Worm (Caenorhabditis elegans) whole organism, late embryonic: Measurements from ENCODE around the gene fipr-5.

Experiments
- C08G9.2 ChIP-seq: sonication (generic microtip); optimal IDR thresholded peaks from 2 replicates; lab custom pipeline; 2016; ENCODE audit warnings: mild to moderate bottlenecking, missing genetic modification characterization, moderate library complexity, missing compliant biosample characterization
- C38D4.7 ChIP-seq: fragments of 200-800 bp; sonication (Bioruptor generic); optimal IDR thresholded peaks from 2 replicates; lab custom pipeline; 2018; ENCODE audit warnings: mild to moderate bottlenecking, missing genetic modification characterization, moderate library complexity, missing compliant biosample characterization
- K02D7.2 ChIP-seq: sonication (generic microtip); optimal IDR thresholded peaks from 2 replicates; lab custom pipeline; 2017; ENCODE audit warnings: mild to moderate bottlenecking, missing genetic modification characterization, missing compliant biosample characterization
- ahr-1 ChIP-seq: sonication (generic microtip); optimal IDR thresholded peaks from 2 replicates; lab custom pipeline; 2016; ENCODE audit warnings: missing genetic modification characterization, missing compliant biosample characterization
- ceh-18 ChIP-seq: sonication (generic microtip); optimal IDR thresholded peaks from 2 replicates; lab custom pipeline; 2016; ENCODE audit warnings: missing genetic modification characterization, missing compliant biosample characterization
- ceh-2 ChIP-seq: sonication (generic microtip); optimal IDR thresholded peaks from 2 replicates; lab custom pipeline; 2016; ENCODE audit warnings: missing genotype, missing genetic modification characterization, missing compliant biosample characterization
- ceh-22 ChIP-seq: sonication (generic microtip); optimal IDR thresholded peaks from 2 replicates; lab custom pipeline; 2017; ENCODE audit warnings: missing biosample characterization, missing genetic modification characterization
- ceh-45 ChIP-seq: fragments of 200-800 bp; sonication (Bioruptor generic); IDR thresholded peaks from 2 replicates; pipeline ENCODE4 v1.3.6; 2022; ENCODE audit warnings: missing genetic modification reagents, missing genetic modification characterization, missing compliant biosample characterization
- ceh-48 ChIP-seq: sonication (generic microtip); optimal IDR thresholded peaks from 2 replicates; lab custom pipeline; 2016; ENCODE audit warnings: missing genetic modification characterization, inconsistent platforms, missing compliant biosample characterization
- ceh-9 ChIP-seq: sonication (generic microtip); optimal IDR thresholded peaks from 2 replicates; lab custom pipeline; 2016; ENCODE audit warnings: mild to moderate bottlenecking, missing genetic modification characterization, inconsistent platforms, missing compliant biosample characterization
- che-1 ChIP-seq: sonication (generic microtip); optimal IDR thresholded peaks from 2 replicates; lab custom pipeline; 2016; ENCODE audit warnings: mild to moderate bottlenecking, missing genetic modification characterization, missing compliant biosample characterization
- dmd-4 ChIP-seq: sonication (generic microtip); optimal IDR thresholded peaks from 2 replicates; lab custom pipeline; 2016; ENCODE audit warnings: borderline replicate concordance, missing genetic modification characterization, missing compliant biosample characterization
- dve-1 ChIP-seq: sonication (generic microtip); optimal IDR thresholded peaks from 2 replicates; lab custom pipeline; 2017; ENCODE audit warnings: antibody characterized with exemption, mild to moderate bottlenecking, missing genetic modification characterization, missing compliant biosample characterization
- elt-2 ChIP-seq: sonication (generic microtip); optimal IDR thresholded peaks from 2 replicates; lab custom pipeline; 2016; ENCODE audit warnings: missing genetic modification reagents, missing genetic modification characterization, missing compliant biosample characterization
- elt-4 ChIP-seq: sonication (generic microtip); optimal IDR thresholded peaks from 2 replicates; lab custom pipeline; 2016; ENCODE audit warnings: missing genetic modification characterization, missing compliant biosample characterization
- ets-4 ChIP-seq: sonication (generic microtip); optimal IDR thresholded peaks from 2 replicates; lab custom pipeline; 2016; ENCODE audit warnings: missing genetic modification characterization, missing compliant biosample characterization
- fkh-10 ChIP-seq: fragments of 150-350 bp; optimal IDR thresholded peaks from 2 replicates; lab custom pipeline; 2014; ENCODE audit warnings: missing biosample characterization, missing genetic modification reagents, missing genetic modification characterization
- fkh-6 ChIP-seq: sonication (generic microtip); optimal IDR thresholded peaks from 2 replicates; lab custom pipeline; 2016; ENCODE audit warnings: missing genetic modification characterization, missing compliant biosample characterization
- hlh-13 ChIP-seq: fragments of 200-800 bp; sonication (Bioruptor generic); optimal IDR thresholded peaks from 2 replicates; lab custom pipeline; 2018; ENCODE audit warnings: mild to moderate bottlenecking, missing genetic modification characterization, missing compliant biosample characterization
- hlh-30 ChIP-seq: sonication (generic microtip); optimal IDR thresholded peaks from 2 replicates; lab custom pipeline; 2017; ENCODE audit warnings: antibody characterized with exemption, missing genetic modification characterization, missing compliant biosample characterization; ENCODE audit not compliant: insufficient read depth
- hlh-6 ChIP-seq: sonication (generic microtip); optimal IDR thresholded peaks from 2 replicates; lab custom pipeline; 2016; ENCODE audit warnings: missing genotype, missing genetic modification characterization, missing compliant biosample characterization
- hlh-8 ChIP-seq: sonication (generic microtip); optimal IDR thresholded peaks from 2 replicates; lab custom pipeline; 2016; ENCODE audit warnings: missing genotype, missing genetic modification characterization, missing compliant biosample characterization
- lim-6 ChIP-seq: sonication (generic microtip); optimal IDR thresholded peaks from 2 replicates; lab custom pipeline; 2016; ENCODE audit warnings: missing genetic modification characterization, missing compliant biosample characterization
- madf-2 ChIP-seq: sonication (generic microtip); optimal IDR thresholded peaks from 2 replicates; lab custom pipeline; 2017; ENCODE audit warnings: missing genetic modification characterization, missing compliant biosample characterization
- nhr-11 ChIP-seq: fragments of 150-350 bp; optimal IDR thresholded peaks from 2 replicates; lab custom pipeline; 2014; ENCODE audit warnings: missing biosample characterization, missing genetic modification characterization
- nhr-232 ChIP-seq: sonication (generic microtip); optimal IDR thresholded peaks from 2 replicates; lab custom pipeline; 2016; ENCODE audit warnings: missing genetic modification characterization, missing compliant biosample characterization
- npax-4 ChIP-seq: sonication (generic microtip); optimal IDR thresholded peaks from 2 replicates; lab custom pipeline; 2016; ENCODE audit warnings: missing genetic modification characterization, missing compliant biosample characterization
- odd-2 ChIP-seq: sonication (generic microtip); optimal IDR thresholded peaks from 2 replicates; lab custom pipeline; 2017; ENCODE audit warnings: antibody characterized with exemption, mild to moderate bottlenecking, missing genetic modification characterization, missing compliant biosample characterization
- pag-3 ChIP-seq: sonication (generic microtip); optimal IDR thresholded peaks from 2 replicates; lab custom pipeline; 2016; ENCODE audit warnings: missing compliant biosample characterization, missing genetic modification characterization, borderline replicate concordance
- pax-1 ChIP-seq: fragments of 150-350 bp; optimal IDR thresholded peaks from 2 replicates; lab custom pipeline; 2014; ENCODE audit warnings: missing biosample characterization, missing genetic modification characterization
- pha-2 ChIP-seq: sonication (generic microtip); optimal IDR thresholded peaks from 2 replicates; lab custom pipeline; 2017; ENCODE audit warnings: mild to moderate bottlenecking, missing genetic modification characterization, missing compliant biosample characterization
- pha-4 ChIP-seq: fragments of 150-350 bp; optimal IDR thresholded peaks from 2 replicates; lab custom pipeline; 2018; ENCODE audit warnings: missing biosample characterization, missing genetic modification reagents, missing genetic modification characterization
- pqm-1 ChIP-seq: sonication (generic microtip); optimal IDR thresholded peaks from 2 replicates; lab custom pipeline; 2016; ENCODE audit warnings: missing genetic modification characterization, missing compliant biosample characterization
- rnt-1 ChIP-seq: sonication (generic microtip); optimal IDR thresholded peaks from 2 replicates; lab custom pipeline; 2016; ENCODE audit warnings: missing genetic modification characterization, missing compliant biosample characterization
- sdc-2 ChIP-seq: sonication (generic microtip); optimal IDR thresholded peaks from 2 replicates; lab custom pipeline; 2016; ENCODE audit warnings: missing genotype, missing genetic modification characterization, missing compliant biosample characterization
- sox-4 ChIP-seq: sonication (generic microtip); optimal IDR thresholded peaks from 2 replicates; lab custom pipeline; 2017; ENCODE audit warnings: mild to moderate bottlenecking, missing genetic modification characterization, inconsistent platforms, missing compliant biosample characterization
- unc-3 ChIP-seq, 2 experiments: fragments of 200-800 bp in 1 of 2; sonication (Bioruptor generic) in 1 of 2; sonication (generic microtip) in 1 of 2; conservative IDR thresholded peaks in 1 of 2; optimal IDR thresholded peaks in 1 of 2; 2 replicates each; pipeline versions ENCODE4 v1.3.6 to Lab custom; 2016 to 2022; ENCODE audit warnings: missing compliant biosample characterization in 2 of 2, missing genetic modification characterization in 2 of 2, missing genetic modification reagents in 1 of 2
- unc-42 ChIP-seq: sonication (generic microtip); optimal IDR thresholded peaks from 2 replicates; lab custom pipeline; 2016; ENCODE audit warnings: missing genotype, missing genetic modification characterization, missing compliant biosample characterization
- unc-55 ChIP-seq: sonication (generic microtip); optimal IDR thresholded peaks from 2 replicates; lab custom pipeline; 2017; ENCODE audit warnings: missing biosample characterization, missing genetic modification reagents, missing genetic modification characterization
- unc-86 ChIP-seq: sonication (generic microtip); optimal IDR thresholded peaks from 2 replicates; lab custom pipeline; 2016; ENCODE audit warnings: missing genetic modification characterization, missing compliant biosample characterization
- zip-5 ChIP-seq: sonication (generic microtip); optimal IDR thresholded peaks from 2 replicates; lab custom pipeline; 2016; ENCODE audit warnings: missing genetic modification characterization, missing compliant biosample characterization
- ztf-16 ChIP-seq: sonication (generic microtip); optimal IDR thresholded peaks from 2 replicates; lab custom pipeline; 2017; ENCODE audit warnings: missing genetic modification characterization, missing compliant biosample characterization

Gene fipr-5

DNA sequence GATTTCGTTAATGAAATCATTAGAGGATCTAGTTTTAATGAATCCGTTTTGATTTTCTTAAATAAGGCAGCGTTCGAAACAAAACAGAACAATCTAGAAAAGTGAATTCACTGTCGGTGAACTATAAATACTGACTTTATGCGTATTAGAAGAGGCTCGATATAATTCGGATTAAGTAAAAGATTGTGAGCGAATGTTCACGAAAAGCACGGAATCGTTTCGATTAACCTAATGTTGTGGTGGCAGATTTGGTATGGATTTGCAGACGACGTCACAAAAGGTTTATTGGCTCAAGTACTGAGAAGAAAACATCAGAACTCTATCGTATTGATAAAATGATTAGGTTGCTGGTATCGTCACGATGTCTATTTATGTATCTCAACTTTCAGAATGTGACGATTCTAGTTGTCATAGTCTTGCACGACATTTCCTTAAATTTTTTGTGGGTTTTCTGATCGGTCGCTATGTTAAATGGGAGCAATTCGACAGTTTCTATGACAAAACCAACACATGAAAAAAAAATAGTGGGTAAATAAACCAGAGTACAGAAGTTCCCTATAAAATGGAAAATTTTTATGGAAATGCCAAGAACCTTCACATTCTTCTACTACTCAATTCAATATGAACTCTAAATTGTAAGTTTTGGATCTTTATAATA lies 8.1 kb upstream of the fipr-5 start, which contains the start of the genes pyt-1 and fipr-7:
Gene pyt-1, minus strand, starts transcription at position 101 of the 658 bp plus-strand sequence.
Gene fipr-7, plus strand, starts transcription at position 608 of the 658 bp plus-strand sequence.
- TF ChIP-seq K02D7.2 (tag; lab: Kevin White, UChicago) (no peak), zip-5 (tag; lab: Kevin White, UChicago) (no peak), hlh-8 (no peak), ets-4 (no peak), elt-2 (no peak), dmd-4 (tag; lab: Kevin White, UChicago) (no peak), che-1 (tag; lab: Kevin White, UChicago) (no peak), pqm-1 (tag; lab: Kevin White, UChicago) (no peak), ztf-16 (no peak), madf-2 (tag; lab: Kevin White, UChicago) (no peak), fkh-10 (GFP tag; lab: Kevin White, UChicago) (no peak), unc-42 (tag; lab: Kevin White, UChicago) (no peak), pha-2 (tag; lab: Kevin White, UChicago) (no peak), odd-2 (tag; lab: Kevin White, UChicago) (no peak), rnt-1 (tag; lab: Kevin White, UChicago) (no peak), C38D4.7 (no peak), pha-4 (tag; lab: Kevin White, UChicago) (no peak)

DNA sequence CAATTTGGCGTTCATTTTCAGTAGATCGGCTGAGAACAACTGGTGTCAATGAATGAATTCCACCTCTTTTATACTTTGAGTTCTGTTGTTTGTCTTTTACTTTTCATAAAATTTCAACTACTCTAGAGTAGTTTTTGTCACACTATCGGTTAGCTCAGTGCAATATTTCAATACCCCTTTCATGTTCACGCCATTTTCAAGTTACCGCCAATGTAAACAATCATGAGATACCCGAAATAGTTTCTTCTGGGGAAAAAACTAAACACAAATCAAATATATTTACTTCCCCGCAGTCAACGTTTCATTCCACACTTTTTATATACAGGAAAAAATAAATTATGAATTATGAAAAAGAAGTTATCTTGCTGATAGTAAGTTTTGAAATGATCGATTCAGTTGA lies 7.1 kb upstream of the fipr-5 start, which contains the start of gene fipr-4:
Gene fipr-4, minus strand, starts transcription at position 101 of the 400 bp plus-strand sequence.
- TF ChIP-seq lim-6 (tag; lab: Kevin White, UChicago) (no peak), ceh-48 (tag; lab: Kevin White, UChicago) (no peak), ceh-45 (GFP tag; lab: Robert Waterston, UW) (no peak), madf-2 (tag; lab: Kevin White, UChicago) (no peak), nhr-232 (tag; lab: Kevin White, UChicago) (no peak), nhr-11 (tag; lab: Kevin White, UChicago) (no peak), sox-4 (tag; lab: Kevin White, UChicago) (no peak), pqm-1 (tag; lab: Kevin White, UChicago) (no peak), hlh-6 (tag; lab: Kevin White, UChicago) (no peak), C38D4.7 (no peak)

DNA sequence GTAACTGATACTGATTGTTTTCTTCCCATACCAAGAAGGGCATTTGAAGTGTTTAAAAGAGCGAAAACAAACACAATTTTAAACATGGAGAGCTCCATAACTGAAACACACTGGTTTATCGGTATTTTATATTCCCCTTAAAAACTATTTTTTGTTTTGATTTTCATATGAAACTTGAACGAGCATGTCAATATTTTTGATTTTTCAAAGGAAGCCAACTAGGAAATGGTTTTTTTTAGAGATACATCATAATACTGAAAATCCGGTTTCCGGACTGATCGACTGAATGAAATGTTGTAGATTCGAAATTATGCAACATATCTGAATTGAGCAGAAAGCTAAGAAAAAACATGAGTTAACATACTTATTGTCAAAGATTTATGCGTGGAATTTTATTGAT lies 6.1 kb upstream of the fipr-5 start, which contains the start of gene ttr-19:
Gene ttr-19, minus strand, starts transcription at position 101 of the 400 bp plus-strand sequence.
- TF ChIP-seq rnt-1 (tag; lab: Kevin White, UChicago), result no peak
- TF ChIP-seq ceh-22 (tag; lab: Kevin White, UChicago), result no peak
- no peak for TF ChIP-seq ceh-9 (tag; lab: Kevin White, UChicago)
- TF ChIP-seq zip-5 (tag; lab: Kevin White, UChicago), result no peak
- TF ChIP-seq unc-55 (GFP tag; lab: Kevin White, UChicago), result no peak
- TF ChIP-seq ceh-48 (tag; lab: Kevin White, UChicago), result no peak
- no peak for TF ChIP-seq ahr-1 (tag; lab: Kevin White, UChicago)
- no peak for TF ChIP-seq pag-3 (tag; lab: Kevin White, UChicago)
- no peak for TF ChIP-seq madf-2 (tag; lab: Kevin White, UChicago)
- no peak for TF ChIP-seq fkh-10 (GFP tag; lab: Kevin White, UChicago)
- no peak for TF ChIP-seq ceh-18
- TF ChIP-seq hlh-13 (GFP tag; lab: Kevin White, UChicago), result no peak
- TF ChIP-seq hlh-8, result no peak
- no peak for TF ChIP-seq pha-2 (tag; lab: Kevin White, UChicago)
- no peak for TF ChIP-seq C08G9.2
- TF ChIP-seq elt-2, result no peak

DNA sequence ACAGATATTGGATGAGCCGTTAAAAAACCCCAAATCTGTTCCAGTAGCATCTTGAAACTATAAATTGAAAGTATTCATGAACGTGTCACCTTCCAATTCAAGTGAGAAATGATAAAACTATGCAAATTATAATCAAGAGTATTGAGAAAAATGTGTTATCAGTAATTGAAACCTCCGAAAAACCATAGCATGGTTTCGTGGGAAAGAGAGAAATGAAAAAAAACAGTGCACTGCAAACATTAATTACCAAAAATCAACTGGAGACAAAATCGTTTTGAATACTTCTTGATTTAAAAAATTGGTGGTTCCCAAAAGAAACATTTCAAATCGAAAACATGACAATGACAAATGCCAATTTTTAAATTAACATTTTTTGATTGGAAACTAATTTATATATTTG lies 4.4 kb upstream of the fipr-5 start, which contains the start of gene daf-36:
Gene daf-36, minus strand, starts transcription at position 101 of the 400 bp plus-strand sequence.
- TF ChIP-seq pax-1 (no peak), ahr-1 (tag; lab: Kevin White, UChicago) (no peak), elt-4 (no peak), dve-1 (tag; lab: Kevin White, UChicago) (no peak), fkh-10 (GFP tag; lab: Kevin White, UChicago) (no peak), unc-86 (tag; lab: Kevin White, UChicago) (no peak), odd-2 (tag; lab: Kevin White, UChicago) (no peak), sdc-2 (no peak), fkh-6 (no peak), npax-4 (tag; lab: Kevin White, UChicago) (no peak), unc-3 (GFP tag; conservative IDR thresholded peaks at IDR 0.05; lab: Robert Waterston, UW) (no peak), unc-3 (tag; optimal IDR thresholded peaks at IDR 0.05; lab: Kevin White, UChicago) (no peak), hlh-30 (tag; lab: Kevin White, UChicago) (no peak), ceh-2 (tag; lab: Kevin White, UChicago) (no peak)
